Worm (Caenorhabditis elegans) whole organism, L2 larva: ENCODE data around the gene rpn-7.
"Not testable (repeated sequence)": the region's sequence is repeated elsewhere in the genome, so short reads cannot be mapped to it uniquely, and the experiment has no call there.

Source experiments
- F13H6.1 ChIP-seq: sonication (generic microtip); optimal IDR thresholded peaks from 2 replicates; lab custom pipeline; 2016; ENCODE audit warnings: missing genetic modification characterization, missing compliant biosample characterization
- R02D3.7 ChIP-seq: fragments of 150-350 bp; optimal IDR thresholded peaks from 2 replicates; lab custom pipeline; 2014; ENCODE audit warnings: missing biosample characterization, missing genetic modification characterization
- Y55F3AM.14 ChIP-seq: fragments of 200-800 bp; sonication (Bioruptor generic); optimal IDR thresholded peaks from 2 replicates; lab custom pipeline; 2018; ENCODE audit warnings: mild to moderate bottlenecking, missing genetic modification characterization, missing compliant biosample characterization
- aly-2 ChIP-seq: fragments of 150-350 bp; optimal IDR thresholded peaks from 2 replicates; lab custom pipeline; 2014; ENCODE audit warnings: missing biosample characterization, missing genetic modification characterization
- ama-1 ChIP-seq: fragments of 150-350 bp; optimal IDR thresholded peaks from 2 replicates; lab custom pipeline; 2018; ENCODE audit warnings: inconsistent platforms
- blmp-1 ChIP-seq: sonication (generic microtip); optimal IDR thresholded peaks from 2 replicates; lab custom pipeline; 2017; ENCODE audit warnings: missing genetic modification characterization, mild to moderate bottlenecking, missing compliant biosample characterization, antibody characterized with exemption, moderate library complexity; ENCODE audit not compliant: insufficient read depth
- ceh-82 ChIP-seq: fragments of 150-350 bp; optimal IDR thresholded peaks from 2 replicates; lab custom pipeline; 2014; ENCODE audit warnings: missing biosample characterization, missing genetic modification characterization
- dmd-4 ChIP-seq: sonication (generic microtip); optimal IDR thresholded peaks from 2 replicates; lab custom pipeline; 2017; ENCODE audit warnings: missing biosample characterization, missing genetic modification characterization
- elt-1 ChIP-seq: fragments of 150-350 bp; optimal IDR thresholded peaks from 2 replicates; lab custom pipeline; 2014; ENCODE audit warnings: missing biosample characterization, missing genetic modification characterization
- fos-1 ChIP-seq: fragments of 150-350 bp; optimal IDR thresholded peaks from 2 replicates; lab custom pipeline; 2014; ENCODE audit warnings: missing biosample characterization, missing genetic modification characterization
- gmeb-1 ChIP-seq: fragments of 150-350 bp; optimal IDR thresholded peaks from 2 replicates; lab custom pipeline; 2014; ENCODE audit warnings: missing biosample characterization, missing genetic modification characterization
- lin-11 ChIP-seq: fragments of 150-350 bp; sonication (generic microtip); optimal IDR thresholded peaks from 2 replicates; lab custom pipeline; 2014; ENCODE audit warnings: missing biosample characterization, missing genetic modification characterization, inconsistent platforms, mixed read lengths
- lin-13 ChIP-seq: fragments of 150-350 bp; optimal IDR thresholded peaks from 2 replicates; lab custom pipeline; 2014; ENCODE audit warnings: missing biosample characterization, missing genetic modification reagents, missing genetic modification characterization
- lsy-2 ChIP-seq, 2 experiments: fragments of 150-350 bp in 1 of 2; sonication (generic microtip) in 1 of 2; optimal IDR thresholded peaks; 2 replicates each; lab custom pipeline; 2014 to 2017; ENCODE audit warnings: missing biosample characterization in 2 of 2, missing genetic modification characterization in 2 of 2
- mab-5 ChIP-seq: fragments of 150-350 bp; optimal IDR thresholded peaks from 2 replicates; lab custom pipeline; 2014; ENCODE audit warnings: missing biosample characterization, missing genetic modification characterization
- mbf-1 ChIP-seq: sonication (generic microtip); optimal IDR thresholded peaks from 2 replicates; lab custom pipeline; 2017; ENCODE audit warnings: missing biosample characterization, missing genetic modification characterization
- mdl-1 ChIP-seq, 2 experiments: fragments of 150-350 bp in 1 of 2; sonication (generic microtip) in 1 of 2; optimal IDR thresholded peaks; 2 replicates each; lab custom pipeline; 2017; ENCODE audit warnings: missing biosample characterization in 2 of 2, missing genetic modification characterization in 2 of 2
- nhr-10 ChIP-seq: sonication (generic microtip); optimal IDR thresholded peaks from 2 replicates; lab custom pipeline; 2017; ENCODE audit warnings: missing biosample characterization, missing genetic modification characterization
- nhr-11 ChIP-seq: fragments of 150-350 bp; optimal IDR thresholded peaks from 2 replicates; lab custom pipeline; 2014; ENCODE audit warnings: missing biosample characterization, missing genetic modification characterization
- nhr-12 ChIP-seq: fragments of 150-350 bp; optimal IDR thresholded peaks from 2 replicates; lab custom pipeline; 2014; ENCODE audit warnings: missing biosample characterization, missing genetic modification characterization
- nhr-129 ChIP-seq: fragments of 150-350 bp; optimal IDR thresholded peaks from 2 replicates; lab custom pipeline; 2014; ENCODE audit warnings: missing biosample characterization, missing genetic modification characterization
- nhr-23 ChIP-seq: fragments of 150-350 bp; optimal IDR thresholded peaks from 2 replicates; lab custom pipeline; 2014; ENCODE audit warnings: missing biosample characterization, missing genetic modification reagents, missing genetic modification characterization
- nhr-25 ChIP-seq: fragments of 150-350 bp; sonication (generic microtip); optimal IDR thresholded peaks from 3 replicates; lab custom pipeline; 2014; ENCODE audit warnings: missing biosample characterization, missing genetic modification characterization
- nhr-6 ChIP-seq: fragments of 150-350 bp; optimal IDR thresholded peaks from 2 replicates; lab custom pipeline; 2014; ENCODE audit warnings: missing biosample characterization, missing genetic modification characterization
- nhr-77 ChIP-seq: fragments of 150-350 bp; optimal IDR thresholded peaks from 2 replicates; lab custom pipeline; 2014; ENCODE audit warnings: missing biosample characterization, missing genetic modification characterization
- peb-1 ChIP-seq: fragments of 150-350 bp; optimal IDR thresholded peaks from 2 replicates; lab custom pipeline; 2014; ENCODE audit warnings: missing biosample characterization, missing genetic modification characterization
- sem-4 ChIP-seq: fragments of 150-350 bp; optimal IDR thresholded peaks from 2 replicates; lab custom pipeline; 2014; ENCODE audit warnings: missing biosample characterization, missing genetic modification reagents, missing genetic modification characterization
- skn-1 ChIP-seq: sonication (generic microtip); optimal IDR thresholded peaks from 2 replicates; lab custom pipeline; 2017; ENCODE audit warnings: missing biosample characterization, missing genetic modification characterization
- sma-3 ChIP-seq: sonication (generic microtip); optimal IDR thresholded peaks from 2 replicates; lab custom pipeline; 2016; ENCODE audit warnings: missing genetic modification reagents, missing genetic modification characterization, missing compliant biosample characterization
- unc-39 ChIP-seq: fragments of 150-350 bp; optimal IDR thresholded peaks from 2 replicates; lab custom pipeline; 2014; ENCODE audit warnings: missing biosample characterization, missing genetic modification characterization
- unc-62 ChIP-seq: fragments of 150-350 bp; optimal IDR thresholded peaks from 2 replicates; lab custom pipeline; 2014; ENCODE audit warnings: missing biosample characterization, missing genetic modification reagents, missing genetic modification characterization
- ztf-1 ChIP-seq: fragments of 200-800 bp; sonication (Bioruptor generic); conservative IDR thresholded peaks from 2 replicates; pipeline ENCODE4 v1.3.6; 2022; ENCODE audit warnings: missing genetic modification characterization, missing compliant biosample characterization

rpn-7 gene

DNA sequence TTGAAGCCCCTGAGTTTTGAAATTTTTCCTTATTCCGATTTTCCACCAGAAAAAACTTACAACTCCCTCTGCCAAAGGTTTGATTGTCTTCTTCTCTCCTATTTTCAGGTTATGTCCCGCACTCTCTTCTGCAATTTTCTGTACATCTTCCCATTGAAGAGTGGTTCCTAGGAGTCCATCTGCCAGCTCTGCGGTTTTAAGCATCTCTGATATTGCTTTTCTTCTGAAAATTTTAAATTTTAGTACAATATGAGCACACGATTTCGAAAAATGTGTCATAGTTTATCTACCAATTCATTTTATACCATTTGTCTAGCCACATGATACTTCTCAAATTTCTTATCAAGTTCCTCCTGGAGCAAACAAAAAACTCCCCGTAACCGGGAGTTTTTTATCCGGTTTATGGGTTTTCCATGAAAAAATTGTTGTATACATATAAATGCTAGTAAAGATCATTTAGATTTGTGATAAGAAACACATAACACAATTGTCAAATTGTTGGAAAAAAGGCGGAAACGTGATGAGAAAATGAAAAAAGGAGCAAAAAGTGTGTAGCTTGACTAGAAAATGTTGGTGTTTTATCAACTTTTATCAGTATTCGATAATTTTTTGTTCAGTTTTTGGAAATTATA, 5.4 kb upstream of the rpn-7 start:
- TF ChIP-seq skn-1 (tag; lab: Kevin White, UChicago) (no peak), fos-1 (peak; percentile 50)

DNA sequence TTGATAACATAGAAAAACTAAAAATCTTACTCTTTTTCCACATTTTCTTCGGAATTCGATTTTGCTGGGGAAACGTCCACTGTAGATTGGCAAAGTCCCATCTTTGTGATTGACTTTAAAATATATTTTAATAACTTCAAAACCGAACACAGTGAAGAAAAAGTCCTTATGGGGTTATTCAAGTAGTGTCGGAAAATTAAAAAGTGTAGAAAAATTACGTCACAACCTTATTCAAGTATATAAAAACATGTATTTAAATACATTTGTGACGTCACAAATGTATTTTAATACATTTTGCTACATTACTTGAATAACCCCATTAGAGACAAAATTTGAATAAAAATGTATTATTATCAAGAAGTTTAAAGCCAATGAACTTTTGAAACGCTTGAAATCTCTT, 3.6 kb upstream of the rpn-7 start, which contains the start of gene F49C12.7:
TSS of gene F49C12.7 (minus strand) at position 101 of the 400 bp plus-strand sequence.
- TF ChIP-seq gmeb-1; R02D3.7 (tag; lab: Kevin White, UChicago); ceh-82 (tag; lab: Kevin White, UChicago): not testable (repeated sequence)

DNA sequence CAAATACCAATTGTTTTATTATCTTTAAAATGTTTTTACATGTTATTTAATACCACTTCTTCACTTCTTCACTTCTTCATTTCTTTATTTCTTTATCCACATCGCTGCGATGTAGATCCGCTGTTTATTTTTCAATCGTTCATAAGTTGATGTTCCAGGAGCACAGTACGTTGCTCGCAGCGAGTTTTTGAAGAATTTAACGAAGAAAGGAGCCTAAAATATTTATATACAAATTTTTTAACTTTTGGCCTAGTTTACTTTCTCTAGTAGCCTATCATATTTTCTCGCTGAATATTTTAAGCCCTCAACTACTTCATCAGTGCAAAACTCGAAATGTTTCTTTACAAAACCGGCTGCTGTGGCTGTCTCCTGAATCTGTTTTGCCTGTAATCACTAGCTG, 1.7 kb downstream of the rpn-7 start:
- TF ChIP-seq Y55F3AM.14, result no peak
- no peak for TF ChIP-seq lsy-2 (tag; optimal IDR thresholded peaks at IDR 0.05; lab: Kevin White, UChicago)
- TF ChIP-seq nhr-129, result no peak
- TF ChIP-seq nhr-23 (tag; lab: Kevin White, UChicago), result no peak
- TF ChIP-seq F13H6.1, result no peak
- no peak for TF ChIP-seq nhr-10 (tag; lab: Kevin White, UChicago)
- TF ChIP-seq sem-4 (tag; lab: Kevin White, UChicago), result no peak
- no peak for TF ChIP-seq mab-5 (tag; lab: Kevin White, UChicago)
- no peak for TF ChIP-seq blmp-1 (tag; lab: Kevin White, UChicago)
- TF ChIP-seq ztf-1 (GFP tag; lab: Robert Waterston, UW), result no peak
- TF ChIP-seq sma-3 (GFP tag; lab: Kevin White, UChicago), result no peak
- TF ChIP-seq dmd-4 (tag; lab: Kevin White, UChicago), result no peak
- TF ChIP-seq ceh-82 (tag; lab: Kevin White, UChicago), result no peak
- no peak for TF ChIP-seq peb-1 (tag; lab: Kevin White, UChicago)
- TF ChIP-seq unc-39 (tag; lab: Kevin White, UChicago), result no peak
- TF ChIP-seq unc-62 (GFP tag; lab: Kevin White, UChicago), result no peak
- no peak for TF ChIP-seq gmeb-1
- TF ChIP-seq R02D3.7 (tag; lab: Kevin White, UChicago), result no peak

DNA sequence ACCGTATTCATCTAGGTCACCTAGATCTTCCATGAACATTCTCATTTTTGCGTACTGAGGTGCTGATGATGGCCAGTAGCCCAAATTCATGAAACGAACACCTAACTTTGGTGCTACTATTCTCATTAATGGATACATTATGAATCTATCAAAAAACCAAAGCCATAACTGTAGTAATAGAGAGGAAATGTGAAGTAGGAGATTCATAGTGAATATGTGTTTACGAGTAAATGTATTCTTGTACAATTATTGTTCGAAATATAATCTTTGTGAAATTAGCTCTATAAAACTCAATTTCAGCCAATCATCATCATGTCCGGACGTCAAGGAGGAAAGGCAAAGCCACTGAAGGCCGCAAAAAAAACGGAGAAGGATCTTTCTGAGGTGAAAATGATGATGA, 2.6 kb downstream of the rpn-7 start, which contains the start of the genes F49C12.11 and nemt-1:
TSS of gene F49C12.11 (plus strand) at position 301 of the 400 bp plus-strand sequence.
TSS of gene nemt-1 (minus strand) at position 360 of the 400 bp plus-strand sequence.
- TF ChIP-seq lin-13 (GFP tag; lab: Kevin White, UChicago) (no peak), sem-4 (tag; lab: Kevin White, UChicago) (no peak), mbf-1 (no peak), lsy-2 (tag; optimal IDR thresholded peaks at IDR 0.05; lab: Kevin White, UChicago) (no peak), nhr-6 (tag; lab: Kevin White, UChicago) (no peak), mdl-1 (tag; optimal IDR thresholded peaks at IDR 0.05; lab: Kevin White, UChicago) (no peak), ama-1 (no peak), mab-5 (tag; lab: Kevin White, UChicago) (no peak), sma-3 (GFP tag; lab: Kevin White, UChicago) (no peak), nhr-77 (no peak)

DNA sequence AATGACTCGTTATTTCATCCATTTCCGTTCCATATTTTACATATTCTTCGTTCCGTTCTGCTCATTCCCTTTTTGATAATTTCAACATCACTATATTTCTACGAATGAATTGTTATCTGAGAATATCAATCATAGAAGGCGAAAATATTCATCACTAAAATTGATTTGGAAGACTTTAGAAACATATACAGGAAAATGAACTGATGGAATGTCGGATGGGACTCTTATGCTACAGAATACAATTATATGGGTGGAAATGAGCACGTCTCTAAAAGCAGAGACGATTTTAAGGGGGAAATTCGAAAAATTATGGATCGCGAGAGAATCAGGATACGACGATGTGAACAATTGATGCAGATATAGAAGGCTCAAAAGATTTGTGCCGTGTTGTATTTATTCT, 3.6 kb downstream of the rpn-7 start:
- TF ChIP-seq aly-2 (tag; lab: Kevin White, UChicago), result no peak
- no peak for TF ChIP-seq nhr-11 (tag; lab: Kevin White, UChicago)
- no peak for TF ChIP-seq lin-13 (GFP tag; lab: Kevin White, UChicago)
- no peak for TF ChIP-seq lin-11 (tag; lab: Kevin White, UChicago)
- TF ChIP-seq nhr-25 (tag; lab: Kevin White, UChicago), result no peak
- no peak for TF ChIP-seq nhr-12 (tag; lab: Kevin White, UChicago)
- no peak for TF ChIP-seq ceh-82 (tag; lab: Kevin White, UChicago)
- no peak for TF ChIP-seq unc-39 (tag; lab: Kevin White, UChicago)
- no peak for TF ChIP-seq elt-1 (tag; lab: Kevin White, UChicago)
- no peak for TF ChIP-seq nhr-10 (tag; lab: Kevin White, UChicago)
- TF ChIP-seq nhr-6 (tag; lab: Kevin White, UChicago), result no peak
